Fruit fly (Drosophila melanogaster) whole organism, embryonic: ENCODE measurements around the gene CG18586.

Source experiments
- Asciz ChIP-seq: fragments of 200-800 bp; sonication (Bioruptor generic); optimal IDR thresholded peaks from 2 replicates; lab custom pipeline; 2017; ENCODE audit warnings: missing biosample characterization, mild to moderate bottlenecking, missing genetic modification characterization, missing genetic modification reagents
- Awh ChIP-seq: fragments of 200-800 bp; sonication (Bioruptor generic); IDR thresholded peaks from 2 replicates; pipeline ENCODE4, ENCODE4 v1.3.6; 2022; ENCODE audit warnings: missing biosample characterization, missing genetic modification characterization
- BtbVII ChIP-seq: fragments of 200-800 bp; sonication (Bioruptor generic); optimal IDR thresholded peaks from 3 replicates; lab custom pipeline; 2017; ENCODE audit warnings: missing biosample characterization, mild to moderate bottlenecking, missing genetic modification characterization
- CG11247 ChIP-seq: fragments of 200-800 bp; sonication (Bioruptor generic); IDR thresholded peaks from 2 replicates; pipeline ENCODE4 v1.3.6; 2022; ENCODE audit warnings: missing biosample characterization, missing genetic modification characterization
- CG12659 ChIP-seq: fragments of 200-800 bp; sonication (Bioruptor generic); optimal IDR thresholded peaks from 3 replicates; lab custom pipeline; 2017; ENCODE audit warnings: mild to moderate bottlenecking, missing biosample characterization, missing genetic modification reagents, missing genetic modification characterization
- CG13296 ChIP-seq: fragments of 200-800 bp; sonication (Bioruptor generic); optimal IDR thresholded peaks from 3 replicates; lab custom pipeline; 2018; ENCODE audit warnings: missing biosample characterization, mild to moderate bottlenecking, missing genetic modification characterization
- CG15073 ChIP-seq: fragments of 200-800 bp; sonication (Bioruptor generic); optimal IDR thresholded peaks from 2 replicates; lab custom pipeline; 2016; ENCODE audit warnings: missing biosample characterization, missing genetic modification characterization
- CG15479 ChIP-seq: fragments of 200-800 bp; sonication (Bioruptor generic); optimal IDR thresholded peaks from 3 replicates; lab custom pipeline; 2019; ENCODE audit warnings: missing biosample characterization, mild to moderate bottlenecking, missing genetic modification characterization, moderate library complexity
- CG1602 ChIP-seq: fragments of 200-800 bp; sonication (Bioruptor generic); optimal IDR thresholded peaks from 3 replicates; lab custom pipeline; 2016; ENCODE audit warnings: missing biosample characterization, missing genetic modification characterization
- CG17829 ChIP-seq: fragments of 200-800 bp; optimal IDR thresholded peaks from 2 replicates; lab custom pipeline; 2019; ENCODE audit warnings: missing biosample characterization, mild to moderate bottlenecking, missing genetic modification characterization, moderate library complexity
- CG2129 ChIP-seq: fragments of 200-800 bp; sonication (Bioruptor generic); IDR thresholded peaks from 2 replicates; pipeline ENCODE4 v1.3.6; 2022; ENCODE audit warnings: missing biosample characterization, missing genetic modification characterization; ENCODE audit not compliant: partially characterized antibody
- CG3065 ChIP-seq: fragments of 200-800 bp; sonication (Bioruptor generic); optimal IDR thresholded peaks from 2 replicates; lab custom pipeline; 2016; ENCODE audit warnings: missing biosample characterization, missing genetic modification characterization
- CG3281 ChIP-seq: fragments of 200-800 bp; sonication (Bioruptor generic); optimal IDR thresholded peaks from 3 replicates; lab custom pipeline; 2017; ENCODE audit warnings: missing biosample characterization, mild to moderate bottlenecking, missing genetic modification characterization
- CG34376 ChIP-seq: fragments of 200-800 bp; sonication (Bioruptor generic); optimal IDR thresholded peaks from 2 replicates; lab custom pipeline; 2018; ENCODE audit warnings: missing biosample characterization, mild to moderate bottlenecking, missing genetic modification characterization
- CG4360 ChIP-seq: fragments of 200-800 bp; sonication (Bioruptor generic); IDR thresholded peaks from 2 replicates; pipeline ENCODE4 v1.3.6; 2022; ENCODE audit warnings: missing biosample characterization, missing genetic modification characterization
- CG5953 ChIP-seq: fragments of 200-800 bp; sonication (Bioruptor generic); IDR thresholded peaks from 2 replicates; pipeline ENCODE4 v1.3.6; 2022; ENCODE audit warnings: missing biosample characterization, missing genetic modification characterization
- CG6813 ChIP-seq: fragments of 200-800 bp; sonication (Bioruptor generic); optimal IDR thresholded peaks from 2 replicates; lab custom pipeline; 2017; ENCODE audit warnings: missing biosample characterization, missing genetic modification characterization, mild to moderate bottlenecking, moderate library complexity, missing genetic modification reagents
- CG7928 ChIP-seq: fragments of 200-800 bp; sonication (Bioruptor generic); optimal IDR thresholded peaks from 2 replicates; lab custom pipeline; 2017; ENCODE audit warnings: missing biosample characterization, mild to moderate bottlenecking, missing genetic modification characterization
- CG9437 ChIP-seq: fragments of 200-800 bp; sonication (Bioruptor generic); optimal IDR thresholded peaks from 2 replicates; lab custom pipeline; 2018; ENCODE audit warnings: missing biosample characterization, mild to moderate bottlenecking, missing genetic modification characterization
- CG9876 ChIP-seq: fragments of 200-800 bp; sonication (Bioruptor generic); optimal IDR thresholded peaks from 2 replicates; lab custom pipeline; 2016; ENCODE audit warnings: missing biosample characterization, missing genetic modification characterization
- Dad ChIP-seq: fragments of 200-800 bp; sonication (Bioruptor generic); optimal IDR thresholded peaks from 3 replicates; lab custom pipeline; 2016; ENCODE audit warnings: missing biosample characterization, missing genetic modification characterization
- Dfd ChIP-seq, 2 experiments: fragments of >200 bp; optimal IDR thresholded peaks; 2 replicates each; lab custom pipeline; 2017; ENCODE audit warnings: missing biosample characterization in 2 of 2, missing genetic modification characterization in 2 of 2
- Elba2 ChIP-seq: fragments of 200-800 bp; sonication (Bioruptor generic); optimal IDR thresholded peaks from 3 replicates; lab custom pipeline; 2016; ENCODE audit warnings: missing biosample characterization, missing genetic modification characterization
- Mes4 ChIP-seq: fragments of 200-800 bp; sonication (Bioruptor generic); optimal IDR thresholded peaks from 2 replicates; lab custom pipeline; 2016; ENCODE audit warnings: missing biosample characterization, missing genetic modification characterization
- NFAT ChIP-seq: fragments of 200-800 bp; sonication (Bioruptor generic); IDR thresholded peaks from 2 replicates; pipeline ENCODE4 v1.3.6; 2022; ENCODE audit warnings: missing biosample characterization, missing genetic modification characterization
- Opbp ChIP-seq: fragments of 200-800 bp; sonication (Bioruptor generic); IDR thresholded peaks from 3 replicates; pipeline ENCODE4 v1.3.6; 2022; ENCODE audit warnings: missing biosample characterization, missing genetic modification characterization; ENCODE audit not compliant: partially characterized antibody
- Sox102F ChIP-seq: fragments of 200-800 bp; sonication (Bioruptor generic); optimal IDR thresholded peaks from 2 replicates; lab custom pipeline; 2018; ENCODE audit warnings: missing biosample characterization, mild to moderate bottlenecking, missing genetic modification characterization, moderate library complexity
- Trl ChIP-seq, 3 experiments: fragments of >200 bp in 2 of 3; fragments of 200-800 bp in 1 of 3; sonication (Bioruptor generic) in 1 of 3; optimal IDR thresholded peaks; 2 replicates in 1 of 3; 3 replicates in 2 of 3; lab custom pipeline; 2016 to 2017; ENCODE audit warnings: missing biosample characterization in 1 of 3, missing genetic modification characterization in 1 of 3
- al ChIP-seq: fragments of 200-800 bp; sonication (Bioruptor generic); IDR thresholded peaks from 2 replicates; pipeline ENCODE4 v1.3.6; 2022; ENCODE audit warnings: missing biosample characterization, missing genetic modification characterization
- ase ChIP-seq: fragments of 200-800 bp; sonication (Bioruptor generic); IDR thresholded peaks from 3 replicates; pipeline ENCODE4 v1.3.6; 2022; ENCODE audit warnings: missing biosample characterization, missing genetic modification characterization
- az2 ChIP-seq: fragments of 200-800 bp; sonication (Bioruptor generic); optimal IDR thresholded peaks from 3 replicates; lab custom pipeline; 2016; ENCODE audit warnings: missing biosample characterization, missing genetic modification characterization
- cas ChIP-seq: fragments of 200-800 bp; sonication (Bioruptor generic); IDR thresholded peaks from 2 replicates; pipeline ENCODE4 v1.3.6; 2022; ENCODE audit warnings: missing biosample characterization, missing genetic modification characterization
- da ChIP-seq: fragments of 200-800 bp; sonication (Bioruptor generic); optimal IDR thresholded peaks from 2 replicates; lab custom pipeline; 2016; ENCODE audit warnings: missing biosample characterization, missing genetic modification characterization
- dan ChIP-seq: fragments of 200-800 bp; sonication (Bioruptor generic); IDR thresholded peaks from 2 replicates; pipeline ENCODE4 v1.3.6; 2022; ENCODE audit warnings: missing biosample characterization, missing genetic modification characterization
- dpn ChIP-seq, 2 experiments: fragments of 200-800 bp; sonication (Bioruptor generic); optimal IDR thresholded peaks; 3 replicates each; lab custom pipeline; 2016; ENCODE audit warnings: missing biosample characterization in 2 of 2, missing genetic modification characterization in 2 of 2
- fd64A ChIP-seq: fragments of 200-800 bp; sonication (Bioruptor generic); optimal IDR thresholded peaks from 3 replicates; lab custom pipeline; 2018; ENCODE audit warnings: missing biosample characterization, mild to moderate bottlenecking, missing genetic modification characterization
- ham ChIP-seq: fragments of 200-800 bp; sonication (Bioruptor generic); IDR thresholded peaks from 2 replicates; pipeline ENCODE4 v1.3.6; 2022; ENCODE audit warnings: missing biosample characterization, missing genetic modification characterization
- hth ChIP-seq: fragments of >200 bp; optimal IDR thresholded peaks from 2 replicates; lab custom pipeline; 2017; ENCODE audit warnings: inconsistent platforms
- inv ChIP-seq: fragments of 200-800 bp; sonication (Bioruptor generic); IDR thresholded peaks from 2 replicates; pipeline ENCODE4 v1.3.6; 2022; ENCODE audit warnings: missing biosample characterization, missing genetic modification characterization; ENCODE audit not compliant: partially characterized antibody
- nom ChIP-seq: fragments of 200-800 bp; sonication (Bioruptor generic); optimal IDR thresholded peaks from 2 replicates; lab custom pipeline; 2017; ENCODE audit warnings: missing biosample characterization, missing genetic modification characterization, mild to moderate bottlenecking, moderate library complexity, missing genetic modification reagents
- onecut ChIP-seq: fragments of 200-800 bp; sonication (Bioruptor generic); IDR thresholded peaks from 2 replicates; pipeline ENCODE4 v1.3.6; 2022; ENCODE audit warnings: missing biosample characterization, missing genetic modification characterization
- pfk ChIP-seq: fragments of 200-800 bp; sonication (Bioruptor generic); optimal IDR thresholded peaks from 2 replicates; lab custom pipeline; 2018; ENCODE audit warnings: missing biosample characterization, mild to moderate bottlenecking, missing genetic modification characterization, moderate library complexity
- pho ChIP-seq: fragments of 200-800 bp; sonication (Bioruptor generic); optimal IDR thresholded peaks from 2 replicates; lab custom pipeline; 2016; ENCODE audit warnings: missing biosample characterization, missing genetic modification characterization
- pita ChIP-seq: fragments of 200-800 bp; sonication (Bioruptor generic); optimal IDR thresholded peaks from 2 replicates; lab custom pipeline; 2017; ENCODE audit warnings: missing biosample characterization, mild to moderate bottlenecking, missing genetic modification characterization
- sc ChIP-seq, 3 experiments: fragments of >200 bp in 2 of 3; fragments of 200-800 bp in 1 of 3; sonication (Bioruptor generic) in 1 of 3; optimal IDR thresholded peaks; 2 replicates in 2 of 3; 3 replicates in 1 of 3; lab custom pipeline; 2017; ENCODE audit warnings: mild to moderate bottlenecking in 1 of 3, missing biosample characterization in 1 of 3, missing genetic modification characterization in 1 of 3, missing genetic modification reagents in 1 of 3
- schlank ChIP-seq: fragments of 200-800 bp; sonication (Bioruptor generic); optimal IDR thresholded peaks from 2 replicates; lab custom pipeline; 2018; ENCODE audit warnings: missing biosample characterization, mild to moderate bottlenecking, missing genetic modification characterization
- sd ChIP-seq: fragments of 200-800 bp; sonication (Bioruptor generic); optimal IDR thresholded peaks from 3 replicates; lab custom pipeline; 2018; ENCODE audit warnings: missing biosample characterization, mild to moderate bottlenecking, missing genetic modification characterization, moderate library complexity
- sim ChIP-seq: fragments of 200-800 bp; sonication (Bioruptor generic); IDR thresholded peaks from 2 replicates; pipeline ENCODE4 v1.3.6; 2022; ENCODE audit warnings: missing biosample characterization, missing genetic modification characterization
- so ChIP-seq: fragments of 200-800 bp; sonication (Bioruptor generic); IDR thresholded peaks from 3 replicates; pipeline ENCODE4 v1.3.6; 2022; ENCODE audit warnings: missing biosample characterization, missing genetic modification characterization

CG18586 gene

dm6 chr3L:5823763-5824445 is 49.2 kb upstream of the CG18586 start (continued):
- peak; percentile 84 for TF ChIP-seq BtbVII (GFP tag; lab: Kevin White, UChicago)
- peak; percentile 80 for TF ChIP-seq Sox102F (GFP tag; lab: Kevin White, UChicago)
- TF ChIP-seq CG3281, result peak; percentile 76
- peak; percentile 18 for TF ChIP-seq CG7928
- no peak for TF ChIP-seq CG34376
- TF ChIP-seq az2 (GFP tag; lab: Kevin White, UChicago), result peak; percentile 59
- peak; percentile 60 for TF ChIP-seq da (GFP tag; lab: Kevin White, UChicago)
- peak; percentile 69 for TF ChIP-seq CG11247 (GFP tag; lab: Robert Waterston, UW)
- peak; percentile 50; the same call in 1 of the 3 replicates for TF ChIP-seq ase
- TF ChIP-seq sim (GFP tag; lab: Robert Waterston, UW), result 0 out of 2 replicates have a peak, but pooled peaks have one; percentile 36
- no peak for TF ChIP-seq hth
- peak; percentile 80 for TF ChIP-seq CG1602
- peak; percentile 34 for TF ChIP-seq schlank
- TF ChIP-seq CG9437 (GFP tag; lab: Kevin White, UChicago), result peak; percentile 90
- no peak for TF ChIP-seq nom (GFP tag; lab: Kevin White, UChicago)
- peak; percentile 82 for TF ChIP-seq onecut
- TF ChIP-seq CG5953, result peak; percentile 67; the same call in 1 of the 2 replicates
- peak; percentile 52 to 61 for TF ChIP-seq dpn (GFP tag; optimal IDR thresholded peaks at IDR 0.05; lab: Kevin White, UChicago)
- TF ChIP-seq CG9876 (GFP tag; lab: Kevin White, UChicago), result peak; percentile 80
- peak; percentile 44 for TF ChIP-seq CG15479
- no peak for TF ChIP-seq Trl (optimal IDR thresholded peaks at IDR 0.05; lab: Kevin White, UChicago)
- peak; percentile 89 for TF ChIP-seq Trl (GFP tag; optimal IDR thresholded peaks at IDR 0.05; lab: Kevin White, UChicago)
- TF ChIP-seq pfk, result peak; percentile 42
- peak; percentile 90 for TF ChIP-seq Mes4 (GFP tag; lab: Kevin White, UChicago)
- TF ChIP-seq pho (GFP tag; lab: Kevin White, UChicago), result peak; percentile 52
- TF ChIP-seq CG6813 (GFP tag; lab: Kevin White, UChicago), result peak; percentile 94
- TF ChIP-seq al (GFP tag; lab: Robert Waterston, UW), result no peak
- TF ChIP-seq CG3065 (GFP tag; lab: Kevin White, UChicago), result peak; percentile 87
- TF ChIP-seq Dad (GFP tag; lab: Kevin White, UChicago), result peak; percentile 79
- no peak for TF ChIP-seq CG2129
- TF ChIP-seq inv (GFP tag; lab: Robert Waterston, UW), result no peak
- no peak for TF ChIP-seq pita
- TF ChIP-seq sc (optimal IDR thresholded peaks at IDR 0.05; lab: Kevin White, UChicago), result no peak
- TF ChIP-seq sc (GFP tag; optimal IDR thresholded peaks at IDR 0.05; lab: Kevin White, UChicago), result peak; percentile 91
- TF ChIP-seq Dfd (GFP tag; optimal IDR thresholded peaks at IDR 0.05; lab: Kevin White, UChicago), result no peak
- no peak for TF ChIP-seq ham (GFP tag; lab: Robert Waterston, UW)
- peak; percentile 96 for TF ChIP-seq fd64A
- no peak for TF ChIP-seq CG15073 (GFP tag; lab: Kevin White, UChicago)
- TF ChIP-seq Opbp, result no peak
- peak; percentile 66 for TF ChIP-seq CG17829
- TF ChIP-seq Elba2 (GFP tag; lab: Kevin White, UChicago), result no peak
- peak; percentile 74 for TF ChIP-seq CG4360 (GFP tag; lab: Robert Waterston, UW)
- TF ChIP-seq Asciz, result peak; percentile 96
- TF ChIP-seq Awh (GFP tag; lab: Robert Waterston, UW), result peak; percentile 74
- TF ChIP-seq CG12659 (GFP tag; lab: Kevin White, UChicago), result peak; percentile 71
- TF ChIP-seq so (GFP tag; lab: Robert Waterston, UW), result 0 out of 3 replicates have a peak, but pooled peaks have one; percentile 56
- peak; percentile 72 for TF ChIP-seq sd (tag; lab: Kevin White, UChicago)
- no peak for TF ChIP-seq cas (GFP tag; lab: Robert Waterston, UW)
- peak; percentile 74 for TF ChIP-seq CG13296 (GFP tag; lab: Kevin White, UChicago)
- TF ChIP-seq NFAT (GFP tag; lab: Robert Waterston, UW), result no peak
- no peak for TF ChIP-seq dan
